Fruit fly (Drosophila melanogaster): ENCODE measurements around the gene org-1.
A peak's percentile ranks its signal among the peaks of the same experiment; 100 is the strongest.

Gene org-1

dm6 chrX:8444279-8444678, 10.6 kb downstream of the org-1 start:
- TF ChIP-seq fd96Ca (GFP tag; IDR thresholded peaks at IDR 0.05) (no peak), CG8301 (tag; optimal IDR thresholded peaks at IDR 0.05) (no peak)

dm6 chrX:8442912-8443311, 12.0 kb downstream of the org-1 start:
- TF ChIP-seq D1 (tag; optimal IDR thresholded peaks at IDR 0.05): no peak
- no peak for TF ChIP-seq CG32121 (GFP tag; IDR thresholded peaks at IDR 0.05)
- no peak for TF ChIP-seq CG17806 (tag; optimal IDR thresholded peaks at IDR 0.05)
- TF ChIP-seq CG15710 (tag; optimal IDR thresholded peaks at IDR 0.05): no peak

- TF ChIP-seq CG12605 (GFP tag; IDR thresholded peaks at IDR 0.05) (no peak), CG9948 (tag; optimal IDR thresholded peaks at IDR 0.05) (no peak)
These were observed 12.7 kb downstream of the org-1 start, which contains the start of gene CG12123 for dm6 chrX:8442161-8442560. CG12123 (minus strand) TSS chrX:8442348.

dm6 chrX:8437285-8438110, 17.4 kb downstream of the org-1 start, which contains the start of gene Miga:
Miga (minus strand) TSS chrX:8437820.
- TF ChIP-seq CG13204 (GFP tag; optimal IDR thresholded peaks at IDR 0.05): no peak
- no peak for TF ChIP-seq CG14655 (GFP tag; optimal IDR thresholded peaks at IDR 0.05)
- TF ChIP-seq CG8301 (tag; optimal IDR thresholded peaks at IDR 0.05): peak; percentile 2
- no peak for TF ChIP-seq CG10348 (GFP tag; IDR thresholded peaks at IDR 0.05)
- TF ChIP-seq gl (tag; optimal IDR thresholded peaks at IDR 0.05): no peak
- no peak for TF ChIP-seq CG9948 (tag; optimal IDR thresholded peaks at IDR 0.05)
- TF ChIP-seq EcR (GFP tag; optimal IDR thresholded peaks at IDR 0.05): peak; percentile 92
- TF ChIP-seq Pif1A (GFP tag; optimal IDR thresholded peaks at IDR 0.05): no peak
- no peak for TF ChIP-seq rn (GFP tag; IDR thresholded peaks at IDR 0.05)
- TF ChIP-seq Snoo (tag; optimal IDR thresholded peaks at IDR 0.05): no peak
- TF ChIP-seq CG34367 (tag; optimal IDR thresholded peaks at IDR 0.05): no peak
- no peak for TF ChIP-seq CG15710 (tag; optimal IDR thresholded peaks at IDR 0.05)
- TF ChIP-seq Pif1B (GFP tag; optimal IDR thresholded peaks at IDR 0.05): peak; percentile 36
- no peak for TF ChIP-seq D1 (tag; optimal IDR thresholded peaks at IDR 0.05)
- peak; percentile 32; the same call in 1 of the 2 replicates for TF ChIP-seq CG32121 (GFP tag; IDR thresholded peaks at IDR 0.05)
- TF ChIP-seq CG4496 (GFP tag; IDR thresholded peaks at IDR 0.05): 0 out of 3 replicates have a peak, but pooled peaks have one; percentile 40
- TF ChIP-seq CG8159 (tag; optimal IDR thresholded peaks at IDR 0.05): no peak
- no peak for TF ChIP-seq CG12605 (GFP tag; IDR thresholded peaks at IDR 0.05)
- TF ChIP-seq fd96Ca (GFP tag; IDR thresholded peaks at IDR 0.05): no peak
- no peak for TF ChIP-seq CG17806 (tag; optimal IDR thresholded peaks at IDR 0.05)
- peak; percentile 11; the same call in 1 of the 2 replicates for TF ChIP-seq Ets98B (GFP tag; IDR thresholded peaks at IDR 0.05)

dm6 chrX:8436656-8437284, 18.1 kb downstream of the org-1 start, which contains the start of gene CG1440:
CG1440 (plus strand) TSS chrX:8437057.
- TF ChIP-seq CG15710 (tag; optimal IDR thresholded peaks at IDR 0.05) (peak; percentile 34), CG13204 (GFP tag; optimal IDR thresholded peaks at IDR 0.05) (no peak), CG17806 (tag; optimal IDR thresholded peaks at IDR 0.05) (peak; percentile 32), CG34367 (tag; optimal IDR thresholded peaks at IDR 0.05) (peak; percentile 49), CG4496 (GFP tag; IDR thresholded peaks at IDR 0.05) (peak; percentile 10; the same call in 1 of the 3 replicates), CG32121 (GFP tag; IDR thresholded peaks at IDR 0.05) (peak; percentile 30; the same call in 1 of the 2 replicates), Snoo (tag; optimal IDR thresholded peaks at IDR 0.05) (peak; percentile 6), CG12605 (GFP tag; IDR thresholded peaks at IDR 0.05) (peak; percentile 11; the same call in 1 of the 2 replicates), CG14655 (GFP tag; optimal IDR thresholded peaks at IDR 0.05) (no peak), gl (tag; optimal IDR thresholded peaks at IDR 0.05) (no peak), fd96Ca (GFP tag; IDR thresholded peaks at IDR 0.05) (0 out of 3 replicates have a peak, but pooled peaks have one; percentile 23), Ets98B (GFP tag; IDR thresholded peaks at IDR 0.05) (peak; percentile 18; the same call in 1 of the 2 replicates)

dm6 chrX:8433709-8434108, 21.2 kb downstream of the org-1 start, which contains the start of gene CG32712:
CG32712 (minus strand) TSS chrX:8433809.
- TF ChIP-seq Ets98B (GFP tag; IDR thresholded peaks at IDR 0.05): no peak

dm6 chrX:8422643-8423042, 32.2 kb downstream of the org-1 start:
- TF ChIP-seq CG8301 (tag; optimal IDR thresholded peaks at IDR 0.05) (no peak), D1 (tag; optimal IDR thresholded peaks at IDR 0.05) (no peak), Ets98B (GFP tag; IDR thresholded peaks at IDR 0.05) (no peak), CG9948 (tag; optimal IDR thresholded peaks at IDR 0.05) (no peak), CG14655 (GFP tag; optimal IDR thresholded peaks at IDR 0.05) (no peak), Pif1B (GFP tag; optimal IDR thresholded peaks at IDR 0.05) (no peak), CG32121 (GFP tag; IDR thresholded peaks at IDR 0.05) (no peak), fd96Ca (GFP tag; IDR thresholded peaks at IDR 0.05) (no peak), Snoo (tag; optimal IDR thresholded peaks at IDR 0.05) (no peak), CG12605 (GFP tag; IDR thresholded peaks at IDR 0.05) (no peak), rn (GFP tag; IDR thresholded peaks at IDR 0.05) (no peak), EcR (GFP tag; optimal IDR thresholded peaks at IDR 0.05) (no peak)
